Fruit fly (Drosophila melanogaster): Measurements from ENCODE around the gene CG13295.

The CG13295 gene

DNA sequence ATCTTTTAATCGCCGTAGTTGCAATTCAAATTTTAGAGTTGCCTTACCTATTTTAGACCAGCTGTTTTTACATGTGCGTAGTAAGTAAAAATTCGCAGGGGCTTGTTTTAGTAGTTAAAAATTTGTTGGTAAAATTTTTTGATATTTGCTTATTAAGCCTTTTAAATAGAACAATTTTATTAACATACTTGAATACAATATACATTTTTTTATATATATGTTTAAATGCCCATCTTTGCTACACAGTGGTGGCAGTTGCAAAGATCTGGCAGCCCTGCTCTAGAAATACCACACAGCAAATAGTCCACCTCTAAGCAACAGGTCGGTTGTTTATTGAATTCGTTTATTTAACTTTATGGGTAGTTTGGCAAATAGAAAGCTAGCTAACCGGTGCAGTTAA is 19.7 kb upstream of the CG13295 start, which contains the start of the genes CG10467 and loj:
Gene CG10467 (minus strand): TSS at position 51 of the 400 bp plus-strand sequence.
Gene loj (plus strand): TSS at position 291 of the 400 bp plus-strand sequence.
- TF ChIP-seq Sin3A (optimal IDR thresholded peaks at IDR 0.05) = no peak
- no peak for TF ChIP-seq ttk (optimal IDR thresholded peaks at IDR 0.05)
- TF ChIP-seq psq (optimal IDR thresholded peaks at IDR 0.05) = no peak
- no peak for TF ChIP-seq h (optimal IDR thresholded peaks at IDR 0.05)
- no peak for TF ChIP-seq insv (optimal IDR thresholded peaks at IDR 0.05)
- no peak for TF ChIP-seq Myc (optimal IDR thresholded peaks at IDR 0.05)

dm6 chr3L:6093213-6093612 is 18.2 kb upstream of the CG13295 start, which contains the start of gene CG10469:
CG10469 (minus strand) TSS chr3L:6093313.
- TF ChIP-seq psq (optimal IDR thresholded peaks at IDR 0.05) (no peak), insv (optimal IDR thresholded peaks at IDR 0.05) (no peak), Myc (optimal IDR thresholded peaks at IDR 0.05) (no peak), h (optimal IDR thresholded peaks at IDR 0.05) (no peak), ttk (optimal IDR thresholded peaks at IDR 0.05) (no peak), Sin3A (optimal IDR thresholded peaks at IDR 0.05) (no peak)

DNA sequence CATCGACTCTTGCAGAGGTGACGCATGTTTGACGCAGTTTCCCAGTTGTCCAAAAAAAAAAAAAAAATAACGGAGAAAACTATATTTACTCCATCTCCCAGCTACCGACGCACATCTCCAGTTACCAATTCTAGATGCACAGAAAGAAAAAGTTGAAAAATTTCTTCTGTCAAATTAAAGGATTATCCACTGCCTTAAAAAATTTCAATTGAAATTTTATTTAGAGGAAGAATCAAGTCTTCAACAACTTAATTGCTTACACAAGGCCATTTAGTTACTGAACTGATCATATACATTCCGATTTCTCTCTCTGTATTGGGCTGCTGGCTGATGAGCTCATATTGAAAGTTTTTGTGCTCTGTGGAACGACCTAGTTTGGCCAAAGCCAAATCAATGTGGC is 10.9 kb upstream of the CG13295 start:
- TF ChIP-seq Myc (optimal IDR thresholded peaks at IDR 0.05) (no peak), h (optimal IDR thresholded peaks at IDR 0.05) (no peak), ttk (optimal IDR thresholded peaks at IDR 0.05) (no peak), Sin3A (optimal IDR thresholded peaks at IDR 0.05) (no peak), insv (optimal IDR thresholded peaks at IDR 0.05) (no peak), psq (optimal IDR thresholded peaks at IDR 0.05) (no peak)

DNA sequence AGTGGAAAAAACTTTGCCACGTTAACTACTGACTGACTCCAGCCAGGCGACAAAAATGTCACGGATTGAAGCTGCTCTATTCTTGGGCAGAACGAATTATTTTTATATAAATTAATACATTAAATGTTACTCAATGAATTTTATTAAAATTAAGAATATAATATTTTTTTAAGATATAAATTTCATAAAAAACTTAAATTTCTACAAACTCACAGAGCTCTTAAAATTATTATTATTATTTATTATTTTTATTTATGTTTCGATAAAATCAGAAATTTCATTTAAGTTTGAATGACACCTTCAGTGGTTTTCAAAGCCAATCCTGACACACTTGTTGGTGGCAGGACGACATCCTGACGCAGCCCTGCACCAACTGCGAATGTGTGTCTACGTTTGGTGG is 10.1 kb upstream of the CG13295 start:
- no peak for TF ChIP-seq ttk (optimal IDR thresholded peaks at IDR 0.05)
- no peak for TF ChIP-seq Myc (optimal IDR thresholded peaks at IDR 0.05)
- no peak for TF ChIP-seq h (optimal IDR thresholded peaks at IDR 0.05)
- no peak for TF ChIP-seq Sin3A (optimal IDR thresholded peaks at IDR 0.05)
- TF ChIP-seq psq (optimal IDR thresholded peaks at IDR 0.05) = no peak

- TF ChIP-seq Myc (optimal IDR thresholded peaks at IDR 0.05) (no peak), h (optimal IDR thresholded peaks at IDR 0.05) (no peak), ttk (optimal IDR thresholded peaks at IDR 0.05) (no peak), insv (optimal IDR thresholded peaks at IDR 0.05) (no peak), Sin3A (optimal IDR thresholded peaks at IDR 0.05) (no peak), psq (optimal IDR thresholded peaks at IDR 0.05) (no peak)
These were observed 9.4 kb upstream of the CG13295 start for dm6 chr3L:6084446-6084845.

- TF ChIP-seq ttk (optimal IDR thresholded peaks at IDR 0.05) (no peak), insv (optimal IDR thresholded peaks at IDR 0.05) (no peak), h (optimal IDR thresholded peaks at IDR 0.05) (no peak), Sin3A (optimal IDR thresholded peaks at IDR 0.05) (no peak), Myc (optimal IDR thresholded peaks at IDR 0.05) (no peak)
These were observed 7.5 kb upstream of the CG13295 start, which contains the start of gene CG13293 for dm6 chr3L:6082561-6082960. CG13293 (plus strand) TSS chr3L:6082883.

DNA sequence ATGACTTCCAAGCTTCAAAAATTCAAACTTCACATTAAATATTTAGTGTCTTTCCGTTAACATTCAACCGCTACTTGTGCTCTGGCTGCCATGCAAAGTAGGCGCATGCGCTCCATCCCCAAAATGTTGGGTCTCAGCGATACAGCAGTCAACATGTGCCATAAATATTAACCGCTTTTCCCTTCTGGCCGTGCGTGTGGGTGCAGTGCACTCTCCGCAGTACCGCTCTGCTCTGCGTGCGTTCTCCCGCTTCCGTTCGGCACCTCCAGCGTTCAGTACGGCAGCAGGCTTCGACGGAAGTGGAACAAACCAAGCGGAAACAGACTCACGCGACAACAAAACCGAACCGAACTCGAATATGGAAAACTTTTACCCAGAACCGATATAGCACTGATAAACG is 1.4 kb upstream of the CG13295 start, which contains the start of gene ssp6:
Gene ssp6 (plus strand): TSS at position 294 of the 400 bp plus-strand sequence.
- no peak for TF ChIP-seq psq (optimal IDR thresholded peaks at IDR 0.05)
- TF ChIP-seq ttk (optimal IDR thresholded peaks at IDR 0.05) = no peak
- no peak for TF ChIP-seq insv (optimal IDR thresholded peaks at IDR 0.05)
- TF ChIP-seq Sin3A (optimal IDR thresholded peaks at IDR 0.05) = no peak
- no peak for TF ChIP-seq Myc (optimal IDR thresholded peaks at IDR 0.05)
- TF ChIP-seq h (optimal IDR thresholded peaks at IDR 0.05) = no peak

dm6 chr3L:6071454-6072189 is 3.4 kb downstream of the CG13295 start, which contains the start of gene CG6602:
CG6602 (plus strand) TSS chr3L:6072139.
- TF ChIP-seq psq (optimal IDR thresholded peaks at IDR 0.05) (no peak), insv (optimal IDR thresholded peaks at IDR 0.05) (no peak), Sin3A (optimal IDR thresholded peaks at IDR 0.05) (no peak), ttk (optimal IDR thresholded peaks at IDR 0.05) (no peak), Myc (optimal IDR thresholded peaks at IDR 0.05) (no peak), h (optimal IDR thresholded peaks at IDR 0.05) (no peak)

dm6 chr3L:6070119-6070518 is 4.9 kb downstream of the CG13295 start:
- TF ChIP-seq ttk (optimal IDR thresholded peaks at IDR 0.05) = no peak
- TF ChIP-seq h (optimal IDR thresholded peaks at IDR 0.05) = no peak
- TF ChIP-seq Myc (optimal IDR thresholded peaks at IDR 0.05) = no peak
- no peak for TF ChIP-seq psq (optimal IDR thresholded peaks at IDR 0.05)
- TF ChIP-seq insv (optimal IDR thresholded peaks at IDR 0.05) = no peak
- TF ChIP-seq Sin3A (optimal IDR thresholded peaks at IDR 0.05) = no peak

DNA sequence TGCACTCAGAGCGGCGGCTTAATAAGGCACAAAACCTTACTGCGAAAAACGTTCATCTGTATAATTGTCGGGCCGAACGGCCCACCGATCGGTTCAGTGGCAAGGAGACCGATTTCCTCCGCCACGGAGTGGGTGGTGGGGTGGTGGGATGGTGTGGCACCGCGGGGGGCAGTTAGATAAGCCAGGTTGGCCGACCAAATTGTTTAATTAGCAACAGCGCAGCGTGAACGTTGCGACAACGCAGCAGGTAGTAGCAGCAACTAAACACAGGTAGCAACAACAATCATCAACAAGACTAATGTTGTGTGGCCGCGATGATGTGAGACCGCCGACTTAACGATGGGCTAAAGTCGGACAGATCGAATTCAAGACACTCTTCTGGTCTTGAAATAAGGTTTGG is 6.9 kb downstream of the CG13295 start:
- TF ChIP-seq h (optimal IDR thresholded peaks at IDR 0.05) (no peak), insv (optimal IDR thresholded peaks at IDR 0.05) (no peak), Sin3A (optimal IDR thresholded peaks at IDR 0.05) (no peak), Myc (optimal IDR thresholded peaks at IDR 0.05) (no peak), psq (optimal IDR thresholded peaks at IDR 0.05) (no peak), ttk (optimal IDR thresholded peaks at IDR 0.05) (no peak)

- TF ChIP-seq psq (optimal IDR thresholded peaks at IDR 0.05) (no peak), Myc (optimal IDR thresholded peaks at IDR 0.05) (no peak), h (optimal IDR thresholded peaks at IDR 0.05) (no peak), insv (optimal IDR thresholded peaks at IDR 0.05) (no peak), ttk (optimal IDR thresholded peaks at IDR 0.05) (no peak), Sin3A (optimal IDR thresholded peaks at IDR 0.05) (no peak)
These were observed 9.1 kb downstream of the CG13295 start, which contains the start of gene CG42269 for dm6 chr3L:6065881-6066389. CG42269 (plus strand) TSS chr3L:6066296.

DNA sequence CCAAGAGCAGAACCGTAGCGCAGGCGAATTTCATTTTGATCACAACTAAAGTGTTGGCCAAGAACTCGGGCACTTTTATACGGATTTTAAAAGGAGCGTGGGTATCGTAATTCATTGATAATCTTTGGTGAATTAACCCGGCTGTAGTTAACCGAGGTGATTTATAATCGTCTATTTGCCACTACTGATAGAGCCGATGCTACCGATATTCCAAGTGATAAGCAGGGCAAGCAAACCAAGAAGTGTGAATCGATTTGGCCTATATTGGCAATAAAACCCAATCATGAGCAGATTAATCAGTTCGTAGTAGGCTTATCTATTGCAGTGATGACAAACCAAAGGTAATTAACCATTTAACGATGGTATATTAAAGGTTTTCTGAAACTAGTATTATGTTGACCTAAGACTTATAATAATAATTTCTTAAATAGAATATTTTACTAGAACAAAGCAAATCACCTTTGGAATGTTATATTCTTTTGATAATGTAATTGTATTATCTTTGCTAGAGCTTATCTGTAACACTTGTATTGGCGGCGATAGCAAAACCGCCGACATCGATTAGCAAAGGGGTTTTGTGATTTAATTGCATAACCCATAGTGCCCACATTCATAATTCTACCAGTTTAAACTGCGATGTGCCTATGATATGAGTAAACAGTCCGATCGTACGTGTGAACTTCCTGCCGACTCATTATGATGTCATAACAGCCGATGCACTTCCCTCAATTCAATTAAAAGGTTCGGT is 12.0 kb downstream of the CG13295 start, which contains the start of gene CG10472:
Gene CG10472 (minus strand): TSS at position 51 of the 748 bp plus-strand sequence.
- no peak for TF ChIP-seq psq (optimal IDR thresholded peaks at IDR 0.05)
- TF ChIP-seq ttk (optimal IDR thresholded peaks at IDR 0.05) = no peak
- TF ChIP-seq Myc (optimal IDR thresholded peaks at IDR 0.05) = no peak
- TF ChIP-seq Sin3A (optimal IDR thresholded peaks at IDR 0.05) = no peak
- TF ChIP-seq insv (optimal IDR thresholded peaks at IDR 0.05) = no peak
- no peak for TF ChIP-seq h (optimal IDR thresholded peaks at IDR 0.05)
